Fruit fly (Drosophila melanogaster) whole organism, embryonic: ENCODE results near the gene solo.

Experiments used
- Aef1 ChIP-seq: fragments of 200-800 bp; sonication (Bioruptor generic); IDR thresholded peaks from 3 replicates; pipeline ENCODE4 v1.3.6; 2022; ENCODE audit warnings: missing biosample characterization, missing genetic modification characterization
- Antp ChIP-seq: fragments of 200-800 bp; sonication (Bioruptor generic); optimal IDR thresholded peaks from 3 replicates; lab custom pipeline; 2016; ENCODE audit warnings: missing biosample characterization, missing genetic modification characterization
- Asciz ChIP-seq: fragments of 200-800 bp; sonication (Bioruptor generic); optimal IDR thresholded peaks from 2 replicates; lab custom pipeline; 2017; ENCODE audit warnings: missing biosample characterization, mild to moderate bottlenecking, missing genetic modification characterization, missing genetic modification reagents
- C15 ChIP-seq: fragments of 200-800 bp; sonication (Bioruptor generic); IDR thresholded peaks from 3 replicates; pipeline ENCODE4 v1.3.6; 2022; ENCODE audit warnings: missing biosample characterization, missing genetic modification characterization
- CG13624 ChIP-seq: fragments of 200-800 bp; sonication (Bioruptor generic); optimal IDR thresholded peaks from 2 replicates; lab custom pipeline; 2016; ENCODE audit warnings: missing biosample characterization, missing genetic modification characterization
- CG14860 ChIP-seq: fragments of 200-800 bp; sonication (Bioruptor generic); IDR thresholded peaks from 3 replicates; pipeline ENCODE4 v1.3.6; 2022; ENCODE audit warnings: missing biosample characterization, missing genetic modification characterization; ENCODE audit not compliant: partially characterized antibody
- CG16813 ChIP-seq: fragments of 200-800 bp; sonication (Bioruptor generic); IDR thresholded peaks from 3 replicates; pipeline ENCODE4 v1.3.6; 2022; ENCODE audit warnings: missing biosample characterization, missing genetic modification characterization; ENCODE audit not compliant: partially characterized antibody
- CG17328 ChIP-seq: fragments of 200-800 bp; sonication (Bioruptor generic); IDR thresholded peaks from 2 replicates; pipeline ENCODE4 v1.3.6; 2022; ENCODE audit warnings: missing biosample characterization, missing genetic modification characterization
- CG17568 ChIP-seq: fragments of 200-800 bp; sonication (Bioruptor generic); optimal IDR thresholded peaks from 2 replicates; lab custom pipeline; 2018; ENCODE audit warnings: missing biosample characterization, mild to moderate bottlenecking, missing genetic modification characterization, moderate library complexity
- CG30020 ChIP-seq: fragments of 200-800 bp; optimal IDR thresholded peaks from 2 replicates; lab custom pipeline; 2019; ENCODE audit warnings: missing biosample characterization, mild to moderate bottlenecking, missing genetic modification characterization, moderate library complexity
- CG32767 ChIP-seq: fragments of 200-800 bp; sonication (Bioruptor generic); IDR thresholded peaks from 2 replicates; pipeline ENCODE4 v1.3.6; 2022; ENCODE audit warnings: missing biosample characterization, missing genetic modification characterization
- CG3995 ChIP-seq: fragments of 200-800 bp; sonication (Bioruptor generic); optimal IDR thresholded peaks from 3 replicates; lab custom pipeline; 2016; ENCODE audit warnings: missing biosample characterization, missing genetic modification characterization
- CG42726 ChIP-seq: fragments of 200-800 bp; sonication (Bioruptor generic); IDR thresholded peaks from 2 replicates; pipeline ENCODE4 v1.3.6; 2022; ENCODE audit warnings: missing biosample characterization, missing genetic modification characterization; ENCODE audit not compliant: partially characterized antibody
- CG4360 ChIP-seq: fragments of 200-800 bp; sonication (Bioruptor generic); IDR thresholded peaks from 2 replicates; pipeline ENCODE4 v1.3.6; 2022; ENCODE audit warnings: missing biosample characterization, missing genetic modification characterization
- CG6791 ChIP-seq: fragments of 200-800 bp; sonication (Bioruptor generic); IDR thresholded peaks from 3 replicates; pipeline ENCODE4 v1.3.6; 2022; ENCODE audit warnings: missing biosample characterization, missing genetic modification characterization; ENCODE audit not compliant: partially characterized antibody
- Camta ChIP-seq: fragments of 200-800 bp; sonication (Bioruptor generic); optimal IDR thresholded peaks from 2 replicates; lab custom pipeline; 2016; ENCODE audit warnings: missing biosample characterization, missing genetic modification characterization
- Dad ChIP-seq: fragments of 200-800 bp; sonication (Bioruptor generic); optimal IDR thresholded peaks from 3 replicates; lab custom pipeline; 2016; ENCODE audit warnings: missing biosample characterization, missing genetic modification characterization
- Dref ChIP-seq: fragments of 200-800 bp; sonication (Bioruptor generic); IDR thresholded peaks from 2 replicates; pipeline ENCODE4 v1.3.6; 2022; ENCODE audit warnings: missing biosample characterization, missing genetic modification characterization
- E2f2 ChIP-seq: fragments of 200-800 bp; sonication (Bioruptor generic); IDR thresholded peaks from 2 replicates; pipeline ENCODE4 v1.3.6; 2022; ENCODE audit warnings: missing biosample characterization, missing genetic modification characterization
- Gsc ChIP-seq: fragments of 200-800 bp; sonication (Bioruptor generic); IDR thresholded peaks from 2 replicates; pipeline ENCODE4 v1.3.6; 2022; ENCODE audit warnings: missing biosample characterization, missing genetic modification characterization
- HmgZ ChIP-seq: fragments of 200-800 bp; sonication (Bioruptor generic); optimal IDR thresholded peaks from 2 replicates; lab custom pipeline; 2018; ENCODE audit warnings: missing biosample characterization, mild to moderate bottlenecking, missing genetic modification characterization
- MESR4 ChIP-seq: fragments of 200-800 bp; sonication (Bioruptor generic); optimal IDR thresholded peaks from 2 replicates; lab custom pipeline; 2018; ENCODE audit warnings: missing biosample characterization, mild to moderate bottlenecking, missing genetic modification characterization, moderate library complexity
- Opbp ChIP-seq: fragments of 200-800 bp; sonication (Bioruptor generic); IDR thresholded peaks from 3 replicates; pipeline ENCODE4 v1.3.6; 2022; ENCODE audit warnings: missing biosample characterization, missing genetic modification characterization; ENCODE audit not compliant: partially characterized antibody
- Sry-δ ChIP-seq: fragments of 200-800 bp; sonication (Bioruptor generic); optimal IDR thresholded peaks from 2 replicates; lab custom pipeline; 2016; ENCODE audit warnings: missing biosample characterization, missing genetic modification characterization
- al ChIP-seq: fragments of 200-800 bp; sonication (Bioruptor generic); IDR thresholded peaks from 2 replicates; pipeline ENCODE4 v1.3.6; 2022; ENCODE audit warnings: missing biosample characterization, missing genetic modification characterization
- bbx ChIP-seq: fragments of 200-800 bp; sonication (Bioruptor generic); IDR thresholded peaks from 2 replicates; pipeline ENCODE4 v1.3.6; 2022; ENCODE audit warnings: missing biosample characterization, missing genetic modification characterization; ENCODE audit not compliant: partially characterized antibody
- cg ChIP-seq: fragments of 200-800 bp; sonication (Bioruptor generic); optimal IDR thresholded peaks from 3 replicates; lab custom pipeline; 2019; ENCODE audit warnings: missing biosample characterization, mild to moderate bottlenecking, missing genetic modification characterization, moderate library complexity
- chinmo ChIP-seq: fragments of 200-800 bp; sonication (Bioruptor generic); IDR thresholded peaks from 4 replicates; pipeline ENCODE4 v1.3.6; 2022; ENCODE audit warnings: missing biosample characterization, missing genetic modification characterization; ENCODE audit not compliant: partially characterized antibody
- ci ChIP-seq: fragments of 200-800 bp; sonication (Bioruptor generic); IDR thresholded peaks from 3 replicates; pipeline ENCODE4 v1.3.6; 2022; ENCODE audit warnings: missing biosample characterization, missing genetic modification characterization
- crp ChIP-seq, 2 experiments: fragments of 200-800 bp; sonication (Bioruptor generic); optimal IDR thresholded peaks; 2 replicates in 1 of 2; 3 replicates in 1 of 2; lab custom pipeline; 2017; ENCODE audit warnings: missing biosample characterization in 2 of 2, missing genetic modification characterization in 2 of 2, mild to moderate bottlenecking in 1 of 2, moderate library complexity in 1 of 2
- eve ChIP-seq, 2 experiments: fragments of >200 bp; optimal IDR thresholded peaks; 2 replicates each; lab custom pipeline; 2017; ENCODE audit warnings: missing biosample characterization in 2 of 2, missing genetic modification characterization in 2 of 2
- ewg ChIP-seq: fragments of 200-800 bp; sonication (Bioruptor generic); optimal IDR thresholded peaks from 3 replicates; lab custom pipeline; 2017; ENCODE audit warnings: mild to moderate bottlenecking, missing biosample characterization, missing genetic modification reagents, missing genetic modification characterization
- hbn ChIP-seq: fragments of 200-800 bp; sonication (Bioruptor generic); IDR thresholded peaks from 2 replicates; pipeline ENCODE4 v1.3.6; 2022; ENCODE audit warnings: missing biosample characterization, missing genetic modification characterization; ENCODE audit not compliant: partially characterized antibody
- ind ChIP-seq: fragments of 200-800 bp; sonication (Bioruptor generic); optimal IDR thresholded peaks from 3 replicates; lab custom pipeline; 2016; ENCODE audit warnings: missing biosample characterization, missing genetic modification characterization
- nerfin-1 ChIP-seq: fragments of 200-800 bp; sonication (Bioruptor generic); optimal IDR thresholded peaks from 3 replicates; lab custom pipeline; 2019; ENCODE audit warnings: missing biosample characterization, mild to moderate bottlenecking, missing genetic modification characterization, moderate library complexity
- nmo ChIP-seq: fragments of 200-800 bp; sonication (Bioruptor generic); optimal IDR thresholded peaks from 2 replicates; lab custom pipeline; 2018; ENCODE audit warnings: missing biosample characterization, mild to moderate bottlenecking, missing genetic modification characterization, moderate library complexity
- phol ChIP-seq: fragments of 200-800 bp; sonication (Bioruptor generic); optimal IDR thresholded peaks from 3 replicates; lab custom pipeline; 2018; ENCODE audit warnings: missing biosample characterization, mild to moderate bottlenecking, missing genetic modification characterization, moderate library complexity
- pzg ChIP-seq: fragments of 200-800 bp; sonication (Bioruptor generic); optimal IDR thresholded peaks from 3 replicates; lab custom pipeline; 2018; ENCODE audit warnings: missing biosample characterization, mild to moderate bottlenecking, missing genetic modification characterization, moderate library complexity
- row ChIP-seq: fragments of 200-800 bp; sonication (Bioruptor generic); IDR thresholded peaks from 3 replicates; pipeline ENCODE4 v1.3.6; 2022; ENCODE audit warnings: missing biosample characterization, missing genetic modification characterization
- seq ChIP-seq: fragments of 200-800 bp; sonication (Bioruptor generic); IDR thresholded peaks from 2 replicates; pipeline ENCODE4 v1.3.6; 2022; ENCODE audit warnings: missing biosample characterization, missing genetic modification characterization
- sima ChIP-seq: fragments of 200-800 bp; sonication (Bioruptor generic); optimal IDR thresholded peaks from 2 replicates; lab custom pipeline; 2016; ENCODE audit warnings: missing biosample characterization, missing genetic modification characterization
- stwl ChIP-seq: fragments of 200-800 bp; sonication (Bioruptor generic); optimal IDR thresholded peaks from 3 replicates; lab custom pipeline; 2018; ENCODE audit warnings: missing biosample characterization, mild to moderate bottlenecking, missing genetic modification characterization, moderate library complexity
- tap ChIP-seq: fragments of 200-800 bp; optimal IDR thresholded peaks from 3 replicates; lab custom pipeline; 2019; ENCODE audit warnings: missing biosample characterization, mild to moderate bottlenecking, missing genetic modification characterization, moderate library complexity
- tgo ChIP-seq: fragments of 200-800 bp; sonication (Bioruptor generic); IDR thresholded peaks from 3 replicates; pipeline ENCODE4 v1.3.6; 2022; ENCODE audit warnings: missing biosample characterization, missing genetic modification characterization
- tx ChIP-seq: fragments of 200-800 bp; sonication (Bioruptor generic); optimal IDR thresholded peaks from 2 replicates; lab custom pipeline; 2016; ENCODE audit warnings: missing biosample characterization, missing genetic modification characterization
- usp ChIP-seq: fragments of >200 bp; optimal IDR thresholded peaks from 2 replicates; lab custom pipeline; 2017; ENCODE audit warnings: missing biosample characterization, missing genetic modification characterization
- vfl ChIP-seq: fragments of 200-800 bp; sonication (Bioruptor generic); optimal IDR thresholded peaks from 2 replicates; lab custom pipeline; 2016; ENCODE audit warnings: missing biosample characterization, missing genetic modification characterization
- vnd ChIP-seq: fragments of 200-800 bp; sonication (Bioruptor generic); IDR thresholded peaks from 3 replicates; pipeline ENCODE4 v1.3.6; 2022; ENCODE audit warnings: missing biosample characterization, missing genetic modification characterization; ENCODE audit not compliant: partially characterized antibody

solo gene

dm6 chr2L:15038339-15039308 lies 22.8 kb upstream of the solo start, which contains the start of gene CIAPIN1 (continued):
- no peak for TF ChIP-seq nmo (GFP tag; lab: Kevin White, UChicago)
- TF ChIP-seq sima, result no peak
- TF ChIP-seq Gsc (GFP tag; lab: Robert Waterston, UW), result no peak
- TF ChIP-seq CG6791, result peak; percentile 67; the same call in 2 of the 3 replicates
- peak; percentile 70 for TF ChIP-seq Sry-δ (GFP tag; lab: Kevin White, UChicago)
- peak; percentile 65 for TF ChIP-seq bbx
- TF ChIP-seq nerfin-1, result no peak
- peak; percentile 54; the same call in 2 of the 3 replicates for TF ChIP-seq Opbp (GFP tag; lab: Robert Waterston, UW)
- TF ChIP-seq CG16813 (GFP tag; lab: Robert Waterston, UW), result peak; percentile 7; the same call in 2 of the 3 replicates
- TF ChIP-seq vnd (GFP tag; lab: Robert Waterston, UW), result peak; percentile 16; the same call in 2 of the 3 replicates
- 0 out of 2 replicates have a peak, but pooled peaks have one; percentile 51 for TF ChIP-seq CG42726 (GFP tag; lab: Robert Waterston, UW)
- no peak for TF ChIP-seq Camta (GFP tag; lab: Kevin White, UChicago)
- TF ChIP-seq CG14860 (GFP tag; lab: Robert Waterston, UW), result peak; percentile 46
- TF ChIP-seq E2f2 (GFP tag; lab: Robert Waterston, UW), result peak; percentile 8; the same call in 1 of the 2 replicates
- TF ChIP-seq hbn (GFP tag; lab: Robert Waterston, UW), result peak; percentile 55
- peak; percentile 78 for TF ChIP-seq Dref (GFP tag; lab: Robert Waterston, UW)
- TF ChIP-seq CG30020 (tag; lab: Kevin White, UChicago), result peak; percentile 18
- TF ChIP-seq pzg (GFP tag; lab: Kevin White, UChicago), result peak; percentile 29
- peak; percentile 69 for TF ChIP-seq MESR4
- TF ChIP-seq row (GFP tag; lab: Robert Waterston, UW), result peak; percentile 16
- TF ChIP-seq CG17328, result no peak
- peak; percentile 97 for TF ChIP-seq CG3995 (GFP tag; lab: Kevin White, UChicago)
- no peak for TF ChIP-seq Antp (GFP tag; lab: Kevin White, UChicago)
- TF ChIP-seq ewg, result no peak
- TF ChIP-seq tgo (GFP tag; lab: Robert Waterston, UW), result no peak
- no peak for TF ChIP-seq tx (GFP tag; lab: Kevin White, UChicago)
- no peak for TF ChIP-seq C15 (GFP tag; lab: Robert Waterston, UW)
- no peak for TF ChIP-seq tap (tag; lab: Kevin White, UChicago)
- no peak for TF ChIP-seq Dad (GFP tag; lab: Kevin White, UChicago)
- 0 out of 4 replicates have a peak, but pooled peaks have one; percentile 32 for TF ChIP-seq chinmo (GFP tag; lab: Robert Waterston, UW)
- TF ChIP-seq HmgZ, result no peak
- TF ChIP-seq Asciz (GFP tag; lab: Kevin White, UChicago), result no peak
- TF ChIP-seq CG17568, result no peak

- TF ChIP-seq cg (GFP tag; lab: Kevin White, UChicago) (peak; percentile 55), usp (GFP tag; lab: Kevin White, UChicago) (no peak), Gsc (GFP tag; lab: Robert Waterston, UW) (no peak), CG4360 (GFP tag; lab: Robert Waterston, UW) (peak; percentile 92), vfl (GFP tag; lab: Kevin White, UChicago) (peak; percentile 26), eve (GFP tag; optimal IDR thresholded peaks at IDR 0.05; lab: Kevin White, UChicago) (no peak), ci (no peak), crp (GFP tag; optimal IDR thresholded peaks at IDR 0.05; lab: Kevin White, UChicago) (peak in 1 of 2 experiments; percentile 36), stwl (tag; lab: Kevin White, UChicago) (peak; percentile 68), seq (GFP tag; lab: Robert Waterston, UW) (no peak; the same call in 1 of the 2 replicates), CG13624 (GFP tag; lab: Kevin White, UChicago) (no peak), CG32767 (GFP tag; lab: Robert Waterston, UW) (0 out of 2 replicates have a peak, but pooled peaks have one; percentile 8), al (GFP tag; lab: Robert Waterston, UW) (0 out of 2 replicates have a peak, but pooled peaks have one; percentile 12), phol (peak; percentile 47), Aef1 (GFP tag; lab: Robert Waterston, UW) (no peak; the same call in 1 of the 3 replicates), ind (peak; percentile 15)
Measured at dm6 chr2L:15039309-15039772, 22.1 kb upstream of the solo start.
